Fruit fly (Drosophila melanogaster): ENCODE measurements around the gene CG1227.

CG1227 gene

dm6 chr3R:7249460-7249859 is at the start of gene CG1227, which contains the start of gene Dtwd2 (continued):
- TF ChIP-seq dm (GFP tag; optimal IDR thresholded peaks at IDR 0.05) (peak; percentile 84), CG3847 (GFP tag; IDR thresholded peaks at IDR 0.05) (peak; percentile 91), CG34422 (GFP tag; IDR thresholded peaks at IDR 0.05) (peak; percentile 92), CG4707 (GFP tag; optimal IDR thresholded peaks at IDR 0.05) (peak; percentile 77), zfh1 (GFP tag; IDR thresholded peaks at IDR 0.05) (peak; percentile 90), Dref (GFP tag; IDR thresholded peaks at IDR 0.05) (no peak), CG6254 (GFP tag; optimal IDR thresholded peaks at IDR 0.05) (peak; percentile 54), mirr (GFP tag; optimal IDR thresholded peaks at IDR 0.05) (no peak), CG6683 (GFP tag; optimal IDR thresholded peaks at IDR 0.05) (no peak), CG16863 (GFP tag; optimal IDR thresholded peaks at IDR 0.05) (peak; percentile 43), pita (GFP tag; optimal IDR thresholded peaks at IDR 0.05) (no peak), CG6765 (GFP tag; optimal IDR thresholded peaks at IDR 0.05) (peak; percentile 92), CG8388 (GFP tag; optimal IDR thresholded peaks at IDR 0.05) (peak; percentile 94), CG11695 (GFP tag; IDR thresholded peaks at IDR 0.05) (peak; percentile 93), CG6689 (GFP tag; IDR thresholded peaks at IDR 0.05) (peak; percentile 92), CG6654 (GFP tag; optimal IDR thresholded peaks at IDR 0.05) (peak; percentile 33), danr (GFP tag; IDR thresholded peaks at IDR 0.05) (peak; percentile 56; the same call in 1 of the 2 replicates), BEAF-32 (GFP tag; optimal IDR thresholded peaks at IDR 0.05) (no peak), bsh (GFP tag; optimal IDR thresholded peaks at IDR 0.05) (peak in 1 of 2 experiments; percentile 95), CG8944 (GFP tag; optimal IDR thresholded peaks at IDR 0.05) (no peak), disco-r (GFP tag; optimal IDR thresholded peaks at IDR 0.05) (peak; percentile 36), NfI (GFP tag; optimal IDR thresholded peaks at IDR 0.05) (peak; percentile 92), CG2875 (GFP tag; optimal IDR thresholded peaks at IDR 0.05) (no peak), pzg (GFP tag; optimal IDR thresholded peaks at IDR 0.05) (peak; percentile 36), sd (tag; optimal IDR thresholded peaks at IDR 0.05) (peak; percentile 92), so (GFP tag; IDR thresholded peaks at IDR 0.05) (peak; percentile 95), Dbx (GFP tag; IDR thresholded peaks at IDR 0.05) (peak; percentile 92), Sin3A (optimal IDR thresholded peaks at IDR 0.05) (no peak), HLH3B (GFP tag; IDR thresholded peaks at IDR 0.05) (peak; percentile 89), CG1792 (GFP tag; optimal IDR thresholded peaks at IDR 0.05) (peak; percentile 31), MTF-1 (GFP tag; optimal IDR thresholded peaks at IDR 0.05; ENCODE audit: borderline replicate concordance) (peak; percentile 76), yki (optimal IDR thresholded peaks at IDR 0.05) (no peak), CG9932 (GFP tag; IDR thresholded peaks at IDR 0.05) (peak; percentile 89), Hr39 (optimal IDR thresholded peaks at IDR 0.05) (no peak), CG6791 (GFP tag; IDR thresholded peaks at IDR 0.05; ENCODE audit: partially characterized antibody) (no peak), PHDP (tag; optimal IDR thresholded peaks at IDR 0.05) (peak; percentile 99), ac (GFP tag; optimal IDR thresholded peaks at IDR 0.05) (peak; percentile 44), sna (GFP tag; IDR thresholded peaks at IDR 0.05; ENCODE audit: partially characterized antibody) (no peak), CG3995 (GFP tag; optimal IDR thresholded peaks at IDR 0.05) (peak; percentile 57), run (tag; optimal IDR thresholded peaks at IDR 0.05) (peak; percentile 86), CG7271 (tag; optimal IDR thresholded peaks at IDR 0.05) (peak; percentile 78), Fer1 (GFP tag; optimal IDR thresholded peaks at IDR 0.05) (no peak), zfh2 (GFP tag; optimal IDR thresholded peaks at IDR 0.05) (peak; percentile 73), Atf6 (GFP tag; IDR thresholded peaks at IDR 0.05) (peak; percentile 93), E2f1 (GFP tag; IDR thresholded peaks at IDR 0.05) (peak; percentile 90), CG13775 (GFP tag; optimal IDR thresholded peaks at IDR 0.05) (peak; percentile 87), CG13624 (GFP tag; optimal IDR thresholded peaks at IDR 0.05) (peak; percentile 69), salm (tag; optimal IDR thresholded peaks at IDR 0.05) (no peak), CG18619 (GFP tag; optimal IDR thresholded peaks at IDR 0.05) (peak; percentile 87), wor (GFP tag; IDR thresholded peaks at IDR 0.05) (peak; percentile 70), lilli (GFP tag; optimal IDR thresholded peaks at IDR 0.05) (peak; percentile 86), Lim3 (GFP tag; IDR thresholded peaks at IDR 0.05) (no peak)
